Worm (Caenorhabditis elegans): Measurements from ENCODE around the gene flad-1.

flad-1 gene

ce11 chrII:9943837-9944236, at the start of gene flad-1:
flad-1 (plus strand) TSS chrII:9944137.
- TF ChIP-seq snpc-3.4 (tag; optimal IDR thresholded peaks at IDR 0.05) (peak; percentile 25), madf-8 (GFP tag; conservative IDR thresholded peaks at IDR 0.05) (no peak), T26A5.8 (tag; optimal IDR thresholded peaks at IDR 0.05) (no peak), F33H1.4 (GFP tag; IDR thresholded peaks at IDR 0.05) (0 out of 2 replicates have a peak, but pooled peaks have one; percentile 10), chd-7 (tag; optimal IDR thresholded peaks at IDR 0.05) (peak; percentile 21)

DNA sequence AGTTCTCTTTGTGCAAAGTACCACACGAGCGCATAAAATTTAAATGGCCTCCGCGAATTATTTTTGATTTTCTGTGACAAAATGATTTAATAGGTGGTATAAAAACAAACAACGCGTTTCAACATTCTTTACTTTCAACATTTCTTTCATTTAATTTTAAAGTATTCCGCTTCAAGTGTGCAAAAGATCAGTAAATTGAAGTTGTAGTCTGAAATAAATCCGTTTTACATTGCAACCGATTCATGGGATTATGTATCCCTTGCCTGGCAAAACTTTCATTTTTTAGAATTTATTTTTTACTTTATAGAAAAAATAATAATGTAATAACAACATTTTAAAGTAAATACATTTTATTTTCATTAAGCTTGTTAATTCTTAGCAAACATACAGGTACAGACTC, 49.5 kb upstream of the flad-1 start, which contains the start of gene F26C11.1:
Gene F26C11.1, plus strand, starts transcription at position 301 of the 400 bp plus-strand sequence.
- no peak for TF ChIP-seq lin-35 (GFP tag; optimal IDR thresholded peaks at IDR 0.05)
- TF ChIP-seq chd-7 (tag; optimal IDR thresholded peaks at IDR 0.05): no peak
- TF ChIP-seq nhr-90 (tag; optimal IDR thresholded peaks at IDR 0.05): no peak

- no peak for TF ChIP-seq F10E7.11 (tag; optimal IDR thresholded peaks at IDR 0.05)
- no peak for TF ChIP-seq tlf-1 (GFP tag; optimal IDR thresholded peaks at IDR 0.05)
- TF ChIP-seq B0019.2 (GFP tag; conservative IDR thresholded peaks at IDR 0.05): no peak
- TF ChIP-seq ztf-6 (GFP tag; IDR thresholded peaks at IDR 0.05): no peak
- TF ChIP-seq lin-35 (GFP tag; optimal IDR thresholded peaks at IDR 0.05): no peak
- TF ChIP-seq unc-130 (GFP tag; optimal IDR thresholded peaks at IDR 0.05): no peak
- TF ChIP-seq B0035.1 (tag; optimal IDR thresholded peaks at IDR 0.05): no peak
- no peak for TF ChIP-seq nhr-90 (tag; optimal IDR thresholded peaks at IDR 0.05)
- no peak for TF ChIP-seq F39B2.1 (GFP tag; IDR thresholded peaks at IDR 0.05)
- no peak for TF ChIP-seq ceh-27 (GFP tag; optimal IDR thresholded peaks at IDR 0.05)
- no peak for TF ChIP-seq K12H6.12 (tag; optimal IDR thresholded peaks at IDR 0.05)
Measured at ce11 chrII:9895173-9895572, 48.8 kb upstream of the flad-1 start.

DNA sequence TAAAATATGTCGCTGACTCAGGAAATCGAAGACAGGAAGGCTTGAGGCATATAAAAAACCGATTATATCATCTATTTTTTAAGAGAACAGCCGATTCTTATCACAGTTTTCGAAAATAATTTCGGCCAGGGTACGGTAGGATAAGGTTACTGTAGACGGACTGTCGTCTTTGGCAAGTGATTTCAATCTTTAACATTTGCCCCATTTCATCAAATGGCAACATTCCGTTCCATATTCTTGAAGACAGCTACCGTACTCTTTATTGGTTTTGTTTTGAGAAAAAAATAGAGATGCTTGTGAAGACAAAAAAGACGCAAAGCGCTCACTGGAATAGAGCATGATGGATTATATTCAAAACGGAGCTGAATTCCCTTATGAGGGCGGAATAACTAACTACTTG, 45.2 kb upstream of the flad-1 start:
- no peak for TF ChIP-seq nhr-27 (tag; optimal IDR thresholded peaks at IDR 0.05)
- TF ChIP-seq mel-28 (tag; optimal IDR thresholded peaks at IDR 0.05; ENCODE audit: borderline replicate concordance): no peak
- TF ChIP-seq D2030.7 (GFP tag; IDR thresholded peaks at IDR 0.05): no peak
- no peak for TF ChIP-seq chd-7 (tag; optimal IDR thresholded peaks at IDR 0.05)
- no peak for TF ChIP-seq lin-35 (GFP tag; optimal IDR thresholded peaks at IDR 0.05)
- no peak for TF ChIP-seq somi-1 (GFP tag; optimal IDR thresholded peaks at IDR 0.05)
- TF ChIP-seq rpc-1 (optimal IDR thresholded peaks at IDR 0.05): no peak
- no peak for TF ChIP-seq rpc-1 (tag; optimal IDR thresholded peaks at IDR 0.05)
- TF ChIP-seq B0019.2 (GFP tag; conservative IDR thresholded peaks at IDR 0.05): no peak
- TF ChIP-seq tbx-9 (tag; optimal IDR thresholded peaks at IDR 0.05; ENCODE audit: borderline replicate concordance): no peak
- no peak for TF ChIP-seq F22D6.2 (tag; optimal IDR thresholded peaks at IDR 0.05)
- TF ChIP-seq hlh-12 (tag; optimal IDR thresholded peaks at IDR 0.05): no peak

DNA sequence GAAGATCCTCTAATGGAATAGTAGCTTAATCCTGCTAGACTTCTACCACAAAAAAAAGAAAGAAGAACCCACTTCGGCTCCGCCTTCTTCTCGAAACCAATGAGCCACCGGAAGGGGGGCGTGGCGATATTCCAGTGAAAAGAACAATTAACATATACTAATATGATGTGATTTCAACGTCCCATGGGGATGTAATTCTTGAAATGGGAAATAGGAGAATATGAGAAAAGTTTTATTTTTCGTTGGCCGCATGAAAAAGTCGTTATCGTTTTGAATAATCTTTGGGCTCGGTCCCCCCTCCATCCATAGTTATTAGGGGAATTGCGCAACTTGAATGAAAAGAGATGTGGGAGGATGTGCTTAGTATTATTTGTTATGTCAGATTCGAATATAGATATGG, 43.7 kb upstream of the flad-1 start, which contains the start of gene unc-4:
Gene unc-4, minus strand, starts transcription at position 101 of the 400 bp plus-strand sequence.
- TF ChIP-seq egrh-3 (GFP tag; IDR thresholded peaks at IDR 0.05) (no peak), sdz-38 (tag; optimal IDR thresholded peaks at IDR 0.05) (no peak), let-607 (tag; optimal IDR thresholded peaks at IDR 0.05) (no peak)

- TF ChIP-seq ceh-40 (GFP tag; IDR thresholded peaks at IDR 0.05) (no peak), pha-4 (tag; optimal IDR thresholded peaks at IDR 0.05) (no peak), egrh-3 (GFP tag; IDR thresholded peaks at IDR 0.05) (no peak), ZK185.1 (tag; optimal IDR thresholded peaks at IDR 0.05; ENCODE audit: poor library complexity, severe bottlenecking) (no peak), Y95B8A.8 (GFP tag; IDR thresholded peaks at IDR 0.05) (no peak), nhr-120 (GFP tag; IDR thresholded peaks at IDR 0.05) (no peak), mxl-1 (tag; optimal IDR thresholded peaks at IDR 0.05) (no peak), Y56A3A.18 (GFP tag; IDR thresholded peaks at IDR 0.05) (no peak), chd-7 (tag; optimal IDR thresholded peaks at IDR 0.05) (no peak), madf-3 (GFP tag; IDR thresholded peaks at IDR 0.05) (no peak), bed-2 (GFP tag; IDR thresholded peaks at IDR 0.05) (no peak), F37B4.10 (GFP tag; IDR thresholded peaks at IDR 0.05) (no peak)
Measured at ce11 chrII:9904459-9904858, 39.5 kb upstream of the flad-1 start.
